Worm (Caenorhabditis elegans) whole organism, late embryonic: ENCODE results near the gene F13A2.9.

ENCODE experiments used
- ceh-24 ChIP-seq: sonication (generic microtip); optimal IDR thresholded peaks from 2 replicates; lab custom pipeline; 2016; ENCODE audit warnings: mild to moderate bottlenecking, missing genetic modification characterization, missing compliant biosample characterization
- elt-2 ChIP-seq: sonication (generic microtip); optimal IDR thresholded peaks from 2 replicates; lab custom pipeline; 2016; ENCODE audit warnings: missing genetic modification reagents, missing genetic modification characterization, missing compliant biosample characterization
- nfya-1 ChIP-seq: sonication (generic microtip); optimal IDR thresholded peaks from 2 replicates; lab custom pipeline; 2017; ENCODE audit warnings: missing genetic modification characterization, mild to moderate bottlenecking, missing compliant biosample characterization, antibody characterized with exemption, moderate library complexity
- npax-4 ChIP-seq: sonication (generic microtip); optimal IDR thresholded peaks from 2 replicates; lab custom pipeline; 2016; ENCODE audit warnings: missing genetic modification characterization, missing compliant biosample characterization
- sox-2 ChIP-seq: fragments of 200-800 bp; sonication (Bioruptor generic); IDR thresholded peaks from 2 replicates; pipeline ENCODE4 v1.3.6; 2022; ENCODE audit warnings: missing genetic modification reagents, missing genetic modification characterization, missing compliant biosample characterization

DNA sequence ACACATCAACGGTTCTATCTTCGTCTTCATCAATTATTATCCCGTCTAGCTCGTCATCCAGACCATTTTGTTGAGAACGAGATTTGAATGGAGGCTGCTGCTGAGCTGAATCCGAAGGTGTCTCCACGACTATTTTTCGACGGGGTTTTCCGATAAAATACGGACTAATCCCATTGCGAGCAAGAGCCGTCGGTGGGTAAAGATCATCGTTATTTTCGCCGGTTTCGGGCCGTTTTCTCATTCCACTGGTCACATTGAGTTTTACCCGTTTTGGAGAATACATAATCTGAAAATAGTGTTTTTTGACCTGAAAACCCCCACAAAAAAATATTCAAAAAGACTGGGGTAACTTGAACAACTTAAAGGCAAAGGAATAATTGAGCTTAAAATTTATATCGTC is 41.6 kb downstream of the F13A2.9 start, which contains the start of gene figl-1:
- TF ChIP-seq ceh-24 (tag; lab: Kevin White, UChicago) (no peak), nfya-1 (tag; lab: Kevin White, UChicago) (no peak), sox-2 (GFP tag; lab: Robert Waterston, UW) (no peak), npax-4 (tag; lab: Kevin White, UChicago) (no peak), elt-2 (no peak)
